Worm (Caenorhabditis elegans) whole organism, L3 larva: ENCODE results near the gene cwf-19L2.
A peak's percentile ranks its signal among the peaks of the same experiment; 100 is the strongest.

ENCODE experiments used
- ceh-9 ChIP-seq: sonication (generic microtip); optimal IDR thresholded peaks from 2 replicates; lab custom pipeline; 2018; ENCODE audit warnings: missing biosample characterization, missing genetic modification characterization
- lin-39 ChIP-seq: fragments of 150-350 bp; optimal IDR thresholded peaks from 2 replicates; lab custom pipeline; 2018; ENCODE audit warnings: missing biosample characterization, missing genetic modification reagents, missing genetic modification characterization
- nhr-23 ChIP-seq: fragments of 150-350 bp; optimal IDR thresholded peaks from 2 replicates; lab custom pipeline; 2014; ENCODE audit warnings: missing biosample characterization, missing genetic modification reagents, missing genetic modification characterization
- pha-4 ChIP-seq: fragments of 150-350 bp; optimal IDR thresholded peaks from 2 replicates; lab custom pipeline; 2014; ENCODE audit warnings: missing biosample characterization, missing genetic modification reagents, missing genetic modification characterization

- no peak for TF ChIP-seq ceh-9 (tag; lab: Kevin White, UChicago)
- peak; percentile 12 for TF ChIP-seq pha-4 (tag; lab: Kevin White, UChicago)
- peak; percentile 42 for TF ChIP-seq nhr-23 (tag; lab: Kevin White, UChicago)
- TF ChIP-seq lin-39, result no peak
Observed at ce11 chrIII:7271083-7271482, 22.4 kb upstream of the cwf-19L2 start.
